Fruit fly (Drosophila melanogaster) whole organism, pupa: ENCODE data around the gene CG6293.

Experiments used
- CG10348 ChIP-seq: fragments of 200-800 bp; sonication (Bioruptor generic); IDR thresholded peaks from 2 replicates; pipeline ENCODE4 v1.3.6; 2022; ENCODE audit warnings: missing biosample characterization, missing genetic modification characterization
- CG12605 ChIP-seq: fragments of 200-800 bp; sonication (Bioruptor generic); IDR thresholded peaks from 2 replicates; pipeline ENCODE4 v1.3.6; 2022; ENCODE audit warnings: missing biosample characterization, missing genetic modification characterization
- CG13204 ChIP-seq: fragments of 200-800 bp; sonication (Bioruptor generic); optimal IDR thresholded peaks from 2 replicates; lab custom pipeline; 2018; ENCODE audit warnings: missing biosample characterization, mild to moderate bottlenecking, missing genetic modification characterization, moderate library complexity
- CG14655 ChIP-seq: fragments of 200-800 bp; sonication (Bioruptor generic); optimal IDR thresholded peaks from 3 replicates; lab custom pipeline; 2017; ENCODE audit warnings: mild to moderate bottlenecking, missing biosample characterization, missing genetic modification reagents, missing genetic modification characterization
- CG15710 ChIP-seq: fragments of 200-800 bp; sonication (Bioruptor generic); optimal IDR thresholded peaks from 2 replicates; lab custom pipeline; 2018; ENCODE audit warnings: missing biosample characterization, mild to moderate bottlenecking, missing genetic modification characterization, moderate library complexity
- CG17806 ChIP-seq: fragments of 200-800 bp; sonication (Bioruptor generic); optimal IDR thresholded peaks from 2 replicates; lab custom pipeline; 2018; ENCODE audit warnings: missing biosample characterization, mild to moderate bottlenecking, missing genetic modification characterization, moderate library complexity
- CG32121 ChIP-seq: fragments of 200-800 bp; sonication (Bioruptor generic); IDR thresholded peaks from 2 replicates; pipeline ENCODE4 v1.3.6; 2022; ENCODE audit warnings: missing biosample characterization, missing genetic modification characterization
- CG34367 ChIP-seq: fragments of 200-800 bp; sonication (Bioruptor generic); optimal IDR thresholded peaks from 2 replicates; lab custom pipeline; 2018; ENCODE audit warnings: missing biosample characterization, mild to moderate bottlenecking, missing genetic modification characterization
- CG4496 ChIP-seq: fragments of 200-800 bp; sonication (Bioruptor generic); IDR thresholded peaks from 3 replicates; pipeline ENCODE4 v1.3.6; 2022; ENCODE audit warnings: missing biosample characterization, missing genetic modification characterization
- CG8159 ChIP-seq: fragments of 200-800 bp; sonication (Bioruptor generic); optimal IDR thresholded peaks from 3 replicates; lab custom pipeline; 2018; ENCODE audit warnings: missing biosample characterization, mild to moderate bottlenecking, missing genetic modification characterization, moderate library complexity
- CG8301 ChIP-seq: fragments of 200-800 bp; sonication (Bioruptor generic); optimal IDR thresholded peaks from 2 replicates; lab custom pipeline; 2018; ENCODE audit warnings: missing biosample characterization, mild to moderate bottlenecking, missing genetic modification characterization
- CG9948 ChIP-seq: fragments of 200-800 bp; sonication (Bioruptor generic); optimal IDR thresholded peaks from 2 replicates; lab custom pipeline; 2018; ENCODE audit warnings: missing biosample characterization, mild to moderate bottlenecking, missing genetic modification characterization, moderate library complexity
- D1 ChIP-seq: fragments of 200-800 bp; sonication (Bioruptor generic); optimal IDR thresholded peaks from 2 replicates; lab custom pipeline; 2018; ENCODE audit warnings: missing biosample characterization, mild to moderate bottlenecking, missing genetic modification characterization, moderate library complexity
- EcR ChIP-seq: fragments of 200-800 bp; sonication (Bioruptor generic); optimal IDR thresholded peaks from 3 replicates; lab custom pipeline; 2019; ENCODE audit warnings: missing biosample characterization, missing genetic modification characterization, mild to moderate bottlenecking, moderate library complexity, missing genetic modification reagents
- Ets98B ChIP-seq: fragments of 200-800 bp; sonication (Bioruptor generic); IDR thresholded peaks from 2 replicates; pipeline ENCODE4 v1.3.6; 2022; ENCODE audit warnings: missing biosample characterization, missing genetic modification characterization
- Pif1A ChIP-seq: fragments of 200-800 bp; sonication (Bioruptor generic); optimal IDR thresholded peaks from 3 replicates; lab custom pipeline; 2016; ENCODE audit warnings: missing biosample characterization, missing genetic modification characterization
- Pif1B ChIP-seq: fragments of 200-800 bp; sonication (Bioruptor generic); optimal IDR thresholded peaks from 3 replicates; lab custom pipeline; 2016; ENCODE audit warnings: missing biosample characterization, missing genetic modification characterization
- Snoo ChIP-seq: fragments of 200-800 bp; sonication (Bioruptor generic); optimal IDR thresholded peaks from 3 replicates; lab custom pipeline; 2017; ENCODE audit warnings: missing biosample characterization, mild to moderate bottlenecking, missing genetic modification characterization, inconsistent platforms
- fd96Ca ChIP-seq: fragments of 200-800 bp; sonication (Bioruptor generic); IDR thresholded peaks from 3 replicates; pipeline ENCODE4 v1.3.6; 2022; ENCODE audit warnings: missing biosample characterization, missing genetic modification characterization
- gl ChIP-seq: fragments of 200-800 bp; sonication (Bioruptor generic); optimal IDR thresholded peaks from 2 replicates; lab custom pipeline; 2018; ENCODE audit warnings: missing biosample characterization, mild to moderate bottlenecking, missing genetic modification characterization
- rn ChIP-seq: fragments of 200-800 bp; sonication (Bioruptor generic); IDR thresholded peaks from 2 replicates; pipeline ENCODE4 v1.3.6; 2022; ENCODE audit warnings: missing biosample characterization, missing genetic modification characterization

Gene CG6293

dm6 chr3R:10283114-10283513, 28.3 kb downstream of the CG6293 start:
- no peak for TF ChIP-seq Pif1A (GFP tag; lab: Kevin White, UChicago)
- TF ChIP-seq CG8301 (tag; lab: Kevin White, UChicago) = peak; percentile 58
- TF ChIP-seq CG32121 (GFP tag; lab: Robert Waterston, UW) = no peak; the same call in 1 of the 2 replicates
- TF ChIP-seq Ets98B (GFP tag; lab: Robert Waterston, UW) = peak; percentile 31; the same call in 1 of the 2 replicates
- TF ChIP-seq CG13204 = no peak
- TF ChIP-seq CG10348 (GFP tag; lab: Robert Waterston, UW) = no peak
- TF ChIP-seq CG14655 = peak; percentile 61

dm6 chr3R:10282077-10282476, 29.3 kb downstream of the CG6293 start:
- TF ChIP-seq CG15710 (tag; lab: Kevin White, UChicago) (no peak), fd96Ca (GFP tag; lab: Robert Waterston, UW) (peak; percentile 49; the same call in 2 of the 3 replicates), CG12605 (GFP tag; lab: Robert Waterston, UW) (peak; percentile 76), rn (GFP tag; lab: Robert Waterston, UW) (0 out of 2 replicates have a peak, but pooled peaks have one; percentile 8), CG4496 (GFP tag; lab: Robert Waterston, UW) (peak; percentile 78), Ets98B (GFP tag; lab: Robert Waterston, UW) (peak; percentile 81), CG34367 (tag; lab: Kevin White, UChicago) (no peak), Pif1A (GFP tag; lab: Kevin White, UChicago) (peak; percentile 30), CG32121 (GFP tag; lab: Robert Waterston, UW) (peak; percentile 84)
- TF ChIP-seq, all 21 proteins: peak for 7

- TF ChIP-seq Ets98B (GFP tag; lab: Robert Waterston, UW) = 0 out of 2 replicates have a peak, but pooled peaks have one; percentile 12
- TF ChIP-seq CG8301 (tag; lab: Kevin White, UChicago) = peak; percentile 48
- no peak for TF ChIP-seq Pif1A (GFP tag; lab: Kevin White, UChicago)
- TF ChIP-seq CG17806 (tag; lab: Kevin White, UChicago) = peak; percentile 11
- TF ChIP-seq CG8159 (tag; lab: Kevin White, UChicago) = peak; percentile 30
- TF ChIP-seq CG4496 (GFP tag; lab: Robert Waterston, UW) = peak; percentile 42; the same call in 1 of the 3 replicates
- TF ChIP-seq Pif1B (GFP tag; lab: Kevin White, UChicago) = no peak
- peak; percentile 37 for TF ChIP-seq CG14655
- no peak for TF ChIP-seq gl (tag; lab: Kevin White, UChicago)
Measured at dm6 chr3R:10276002-10276401, 35.4 kb downstream of the CG6293 start.

dm6 chr3R:10274829-10275228, 36.6 kb downstream of the CG6293 start:
- TF ChIP-seq CG4496 (GFP tag; lab: Robert Waterston, UW) (no peak), CG12605 (GFP tag; lab: Robert Waterston, UW) (no peak), CG34367 (tag; lab: Kevin White, UChicago) (no peak), CG15710 (tag; lab: Kevin White, UChicago) (no peak), CG14655 (no peak), Snoo (no peak), CG8301 (tag; lab: Kevin White, UChicago) (no peak), CG32121 (GFP tag; lab: Robert Waterston, UW) (no peak), CG13204 (no peak), Ets98B (GFP tag; lab: Robert Waterston, UW) (no peak), D1 (tag; lab: Kevin White, UChicago) (no peak)

dm6 chr3R:10274306-10274705, 37.1 kb downstream of the CG6293 start:
- no peak for TF ChIP-seq CG15710 (tag; lab: Kevin White, UChicago)
- no peak for TF ChIP-seq Pif1B (GFP tag; lab: Kevin White, UChicago)
- TF ChIP-seq CG32121 (GFP tag; lab: Robert Waterston, UW) = no peak
- no peak for TF ChIP-seq Ets98B (GFP tag; lab: Robert Waterston, UW)
- no peak for TF ChIP-seq CG14655
- no peak for TF ChIP-seq CG34367 (tag; lab: Kevin White, UChicago)
- TF ChIP-seq Snoo = no peak
- TF ChIP-seq CG10348 (GFP tag; lab: Robert Waterston, UW) = no peak
- TF ChIP-seq CG17806 (tag; lab: Kevin White, UChicago) = no peak
- TF ChIP-seq D1 (tag; lab: Kevin White, UChicago) = no peak
- no peak for TF ChIP-seq EcR
- TF ChIP-seq CG4496 (GFP tag; lab: Robert Waterston, UW) = no peak
- no peak for TF ChIP-seq fd96Ca (GFP tag; lab: Robert Waterston, UW)
- TF ChIP-seq gl (tag; lab: Kevin White, UChicago) = no peak
- TF ChIP-seq Pif1A (GFP tag; lab: Kevin White, UChicago) = no peak

DNA sequence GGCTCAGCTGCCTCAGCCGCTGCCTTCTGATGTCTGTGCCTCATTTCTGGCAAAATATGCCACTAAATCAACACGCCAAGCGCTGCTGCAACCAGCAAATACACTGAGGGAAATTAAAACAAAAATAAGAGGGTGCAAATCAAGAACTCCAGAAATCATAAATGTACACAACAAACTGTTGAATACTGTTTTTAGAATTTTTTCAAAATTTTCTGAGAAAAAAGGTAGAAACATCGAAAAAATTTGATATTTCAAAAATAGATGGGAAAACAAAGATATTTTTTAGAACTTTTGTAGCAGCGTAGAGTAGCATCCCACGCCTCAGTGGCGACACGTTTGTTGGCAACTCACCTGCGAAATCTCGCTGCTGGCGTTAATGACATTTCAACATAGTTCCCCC, 38.7 kb downstream of the CG6293 start:
- TF ChIP-seq CG32121 (GFP tag; lab: Robert Waterston, UW) (peak; percentile 74), CG12605 (GFP tag; lab: Robert Waterston, UW) (no peak), CG17806 (tag; lab: Kevin White, UChicago) (no peak), CG4496 (GFP tag; lab: Robert Waterston, UW) (peak; percentile 63; the same call in 1 of the 3 replicates), CG9948 (no peak), rn (GFP tag; lab: Robert Waterston, UW) (no peak), EcR (no peak), Ets98B (GFP tag; lab: Robert Waterston, UW) (peak; percentile 46; the same call in 1 of the 2 replicates), Snoo (no peak), CG13204 (no peak), CG8301 (tag; lab: Kevin White, UChicago) (peak; percentile 19), Pif1B (GFP tag; lab: Kevin White, UChicago) (no peak), CG14655 (no peak), gl (tag; lab: Kevin White, UChicago) (no peak), CG34367 (tag; lab: Kevin White, UChicago) (no peak), fd96Ca (GFP tag; lab: Robert Waterston, UW) (peak; percentile 58; the same call in 1 of the 3 replicates), D1 (tag; lab: Kevin White, UChicago) (no peak), CG8159 (tag; lab: Kevin White, UChicago) (no peak)
